Fruit fly (Drosophila melanogaster) whole organism, embryonic: ENCODE measurements around the gene UbcE2M.
A peak's percentile ranks its signal among the peaks of the same experiment; 100 is the strongest.

Experiments used
- Bdp1 ChIP-seq: fragments of 200-800 bp; sonication (Bioruptor generic); optimal IDR thresholded peaks from 3 replicates; lab custom pipeline; 2016; ENCODE audit warnings: missing biosample characterization, missing genetic modification characterization
- Bgb ChIP-seq: fragments of 200-800 bp; sonication (Bioruptor generic); IDR thresholded peaks from 2 replicates; pipeline ENCODE4 v1.3.6; 2022; ENCODE audit warnings: missing biosample characterization, missing genetic modification characterization; ENCODE audit not compliant: partially characterized antibody
- CG10321 ChIP-seq: fragments of 200-800 bp; sonication (Bioruptor generic); IDR thresholded peaks from 2 replicates; pipeline ENCODE4 v1.3.6; 2022; ENCODE audit warnings: missing biosample characterization, missing genetic modification characterization
- CG12155 ChIP-seq: fragments of 200-800 bp; sonication (Bioruptor generic); optimal IDR thresholded peaks from 3 replicates; lab custom pipeline; 2016; ENCODE audit warnings: missing biosample characterization, missing genetic modification characterization
- CG13287 ChIP-seq: fragments of 200-800 bp; sonication (Bioruptor generic); IDR thresholded peaks from 2 replicates; pipeline ENCODE4 v1.3.6; 2022; ENCODE audit warnings: missing biosample characterization, missing genetic modification characterization; ENCODE audit not compliant: partially characterized antibody
- CG1603 ChIP-seq: fragments of 200-800 bp; sonication (Bioruptor generic); optimal IDR thresholded peaks from 2 replicates; lab custom pipeline; 2019; ENCODE audit warnings: missing biosample characterization, mild to moderate bottlenecking, missing genetic modification characterization, moderate library complexity
- CG1647 ChIP-seq: fragments of 200-800 bp; sonication (Bioruptor generic); optimal IDR thresholded peaks from 3 replicates; lab custom pipeline; 2016; ENCODE audit warnings: missing biosample characterization, missing genetic modification characterization
- CG3281 ChIP-seq: fragments of 200-800 bp; sonication (Bioruptor generic); optimal IDR thresholded peaks from 3 replicates; lab custom pipeline; 2017; ENCODE audit warnings: missing biosample characterization, mild to moderate bottlenecking, missing genetic modification characterization
- CG34376 ChIP-seq: fragments of 200-800 bp; sonication (Bioruptor generic); optimal IDR thresholded peaks from 2 replicates; lab custom pipeline; 2018; ENCODE audit warnings: missing biosample characterization, mild to moderate bottlenecking, missing genetic modification characterization
- CG4707 ChIP-seq: fragments of 200-800 bp; sonication (Bioruptor generic); optimal IDR thresholded peaks from 2 replicates; lab custom pipeline; 2018; ENCODE audit warnings: missing biosample characterization, mild to moderate bottlenecking, missing genetic modification characterization, moderate library complexity
- CG4820 ChIP-seq: fragments of 200-800 bp; sonication (Bioruptor generic); optimal IDR thresholded peaks from 3 replicates; lab custom pipeline; 2016; ENCODE audit warnings: missing biosample characterization, missing genetic modification characterization
- CG7556 ChIP-seq: fragments of 200-800 bp; sonication (Bioruptor generic); optimal IDR thresholded peaks from 2 replicates; lab custom pipeline; 2017; ENCODE audit warnings: missing biosample characterization, mild to moderate bottlenecking, missing genetic modification characterization
- CG7963 ChIP-seq: fragments of 200-800 bp; sonication (Bioruptor generic); IDR thresholded peaks from 3 replicates; pipeline ENCODE4 v1.3.6; 2022; ENCODE audit warnings: missing biosample characterization, missing genetic modification characterization; ENCODE audit not compliant: partially characterized antibody
- CG7987 ChIP-seq: fragments of 200-800 bp; sonication (Bioruptor generic); optimal IDR thresholded peaks from 2 replicates; lab custom pipeline; 2018; ENCODE audit warnings: missing biosample characterization, mild to moderate bottlenecking, missing genetic modification characterization, moderate library complexity
- CG9215 ChIP-seq: fragments of 200-800 bp; sonication (Bioruptor generic); IDR thresholded peaks from 2 replicates; pipeline ENCODE4 v1.3.6; 2022; ENCODE audit warnings: missing biosample characterization, missing genetic modification characterization
- CG9876 ChIP-seq: fragments of 200-800 bp; sonication (Bioruptor generic); optimal IDR thresholded peaks from 2 replicates; lab custom pipeline; 2016; ENCODE audit warnings: missing biosample characterization, missing genetic modification characterization
- Chrac-16 ChIP-seq: fragments of 200-800 bp; sonication (Bioruptor generic); optimal IDR thresholded peaks from 3 replicates; lab custom pipeline; 2016; ENCODE audit warnings: missing biosample characterization, missing genetic modification characterization
- Doc3 ChIP-seq: fragments of 200-800 bp; sonication (Bioruptor generic); IDR thresholded peaks from 3 replicates; pipeline ENCODE4 v1.3.6; 2022; ENCODE audit warnings: missing biosample characterization, missing genetic modification characterization; ENCODE audit not compliant: partially characterized antibody
- E2f2 ChIP-seq: fragments of 200-800 bp; sonication (Bioruptor generic); IDR thresholded peaks from 2 replicates; pipeline ENCODE4 v1.3.6; 2022; ENCODE audit warnings: missing biosample characterization, missing genetic modification characterization
- Ets97D ChIP-seq: fragments of 200-800 bp; sonication (Bioruptor generic); optimal IDR thresholded peaks from 3 replicates; lab custom pipeline; 2016; ENCODE audit warnings: missing biosample characterization, missing genetic modification characterization
- GATAe ChIP-seq: fragments of 200-800 bp; sonication (Bioruptor generic); conservative IDR thresholded peaks from 2 replicates; pipeline ENCODE4 v1.3.6; 2022; ENCODE audit warnings: missing biosample characterization, missing genetic modification characterization
- HmgZ ChIP-seq: fragments of 200-800 bp; sonication (Bioruptor generic); optimal IDR thresholded peaks from 2 replicates; lab custom pipeline; 2018; ENCODE audit warnings: missing biosample characterization, mild to moderate bottlenecking, missing genetic modification characterization
- MBD-R2 ChIP-seq: fragments of 200-800 bp; sonication (Bioruptor generic); IDR thresholded peaks from 2 replicates; pipeline ENCODE4 v1.3.6; 2022; ENCODE audit warnings: missing biosample characterization, missing genetic modification characterization
- Max ChIP-seq: fragments of 200-800 bp; sonication (Bioruptor generic); optimal IDR thresholded peaks from 2 replicates; lab custom pipeline; 2016; ENCODE audit warnings: missing biosample characterization, mild to moderate bottlenecking, missing genetic modification characterization
- Opbp ChIP-seq: fragments of 200-800 bp; sonication (Bioruptor generic); IDR thresholded peaks from 3 replicates; pipeline ENCODE4 v1.3.6; 2022; ENCODE audit warnings: missing biosample characterization, missing genetic modification characterization; ENCODE audit not compliant: partially characterized antibody
- Scr ChIP-seq: fragments of 200-800 bp; sonication (Bioruptor generic); IDR thresholded peaks from 2 replicates; pipeline ENCODE4 v1.3.6; 2022; ENCODE audit warnings: missing biosample characterization, missing genetic modification characterization; ENCODE audit not compliant: partially characterized antibody
- Sry-δ ChIP-seq: fragments of 200-800 bp; sonication (Bioruptor generic); optimal IDR thresholded peaks from 2 replicates; lab custom pipeline; 2016; ENCODE audit warnings: missing biosample characterization, missing genetic modification characterization
- Tbp ChIP-seq: fragments of >200 bp; optimal IDR thresholded peaks from 2 replicates; lab custom pipeline; 2018; ENCODE audit warnings: missing biosample characterization, missing genetic modification characterization
- ato ChIP-seq: fragments of 200-800 bp; sonication (Bioruptor generic); IDR thresholded peaks from 2 replicates; pipeline ENCODE4 v1.3.6; 2022; ENCODE audit warnings: missing biosample characterization, missing genetic modification characterization; ENCODE audit not compliant: partially characterized antibody
- bigmax ChIP-seq: fragments of 200-800 bp; sonication (Bioruptor generic); optimal IDR thresholded peaks from 2 replicates; lab custom pipeline; 2018; ENCODE audit warnings: missing biosample characterization, mild to moderate bottlenecking, missing genetic modification characterization
- danr ChIP-seq: fragments of 200-800 bp; sonication (Bioruptor generic); IDR thresholded peaks from 2 replicates; pipeline ENCODE4 v1.3.6; 2022; ENCODE audit warnings: missing biosample characterization, missing genetic modification characterization
- dati ChIP-seq: fragments of 200-800 bp; sonication (Bioruptor generic); IDR thresholded peaks from 2 replicates; pipeline ENCODE4 v1.3.6; 2022; ENCODE audit warnings: missing biosample characterization, missing genetic modification characterization
- grau ChIP-seq: fragments of 200-800 bp; optimal IDR thresholded peaks from 3 replicates; lab custom pipeline; 2019; ENCODE audit warnings: missing biosample characterization, mild to moderate bottlenecking, missing genetic modification characterization, moderate library complexity
- klu ChIP-seq: fragments of 200-800 bp; sonication (Bioruptor generic); IDR thresholded peaks from 2 replicates; pipeline ENCODE4 v1.3.6; 2022; ENCODE audit warnings: missing biosample characterization, missing genetic modification characterization
- knrl ChIP-seq: fragments of 200-800 bp; sonication (Bioruptor generic); IDR thresholded peaks from 3 replicates; pipeline ENCODE4 v1.3.6; 2022; ENCODE audit warnings: missing biosample characterization, missing genetic modification characterization; ENCODE audit not compliant: partially characterized antibody
- mam ChIP-seq: fragments of 200-800 bp; sonication (Bioruptor generic); optimal IDR thresholded peaks from 3 replicates; lab custom pipeline; 2016; ENCODE audit warnings: missing biosample characterization, missing genetic modification characterization
- nau ChIP-seq: fragments of 200-800 bp; sonication (Bioruptor generic); optimal IDR thresholded peaks from 3 replicates; lab custom pipeline; 2017; ENCODE audit warnings: missing biosample characterization, mild to moderate bottlenecking, missing genetic modification characterization, missing genetic modification reagents
- slbo ChIP-seq: fragments of 200-800 bp; sonication (Bioruptor generic); IDR thresholded peaks from 2 replicates; pipeline ENCODE4 v1.3.6; 2022; ENCODE audit warnings: missing biosample characterization, missing genetic modification characterization
- sna ChIP-seq: fragments of 200-800 bp; sonication (Bioruptor generic); IDR thresholded peaks from 2 replicates; pipeline ENCODE4 v1.3.6; 2022; ENCODE audit warnings: missing biosample characterization, missing genetic modification characterization; ENCODE audit not compliant: partially characterized antibody
- stwl ChIP-seq: fragments of 200-800 bp; sonication (Bioruptor generic); optimal IDR thresholded peaks from 3 replicates; lab custom pipeline; 2018; ENCODE audit warnings: missing biosample characterization, mild to moderate bottlenecking, missing genetic modification characterization, moderate library complexity
- sug ChIP-seq: fragments of 200-800 bp; optimal IDR thresholded peaks from 2 replicates; lab custom pipeline; 2019; ENCODE audit warnings: missing biosample characterization, mild to moderate bottlenecking, missing genetic modification characterization, moderate library complexity
- tap ChIP-seq: fragments of 200-800 bp; optimal IDR thresholded peaks from 3 replicates; lab custom pipeline; 2019; ENCODE audit warnings: missing biosample characterization, mild to moderate bottlenecking, missing genetic modification characterization, moderate library complexity
- unc-4 ChIP-seq: fragments of 200-800 bp; sonication (Bioruptor generic); IDR thresholded peaks from 2 replicates; pipeline ENCODE4 v1.3.6; 2022; ENCODE audit warnings: missing biosample characterization, missing genetic modification characterization; ENCODE audit not compliant: partially characterized antibody
- vnd ChIP-seq: fragments of 200-800 bp; sonication (Bioruptor generic); IDR thresholded peaks from 3 replicates; pipeline ENCODE4 v1.3.6; 2022; ENCODE audit warnings: missing biosample characterization, missing genetic modification characterization; ENCODE audit not compliant: partially characterized antibody
- vvl ChIP-seq: fragments of 200-800 bp; sonication (Bioruptor generic); IDR thresholded peaks from 2 replicates; pipeline ENCODE4 v1.3.6; 2022; ENCODE audit warnings: missing biosample characterization, missing genetic modification characterization

The UbcE2M gene

DNA sequence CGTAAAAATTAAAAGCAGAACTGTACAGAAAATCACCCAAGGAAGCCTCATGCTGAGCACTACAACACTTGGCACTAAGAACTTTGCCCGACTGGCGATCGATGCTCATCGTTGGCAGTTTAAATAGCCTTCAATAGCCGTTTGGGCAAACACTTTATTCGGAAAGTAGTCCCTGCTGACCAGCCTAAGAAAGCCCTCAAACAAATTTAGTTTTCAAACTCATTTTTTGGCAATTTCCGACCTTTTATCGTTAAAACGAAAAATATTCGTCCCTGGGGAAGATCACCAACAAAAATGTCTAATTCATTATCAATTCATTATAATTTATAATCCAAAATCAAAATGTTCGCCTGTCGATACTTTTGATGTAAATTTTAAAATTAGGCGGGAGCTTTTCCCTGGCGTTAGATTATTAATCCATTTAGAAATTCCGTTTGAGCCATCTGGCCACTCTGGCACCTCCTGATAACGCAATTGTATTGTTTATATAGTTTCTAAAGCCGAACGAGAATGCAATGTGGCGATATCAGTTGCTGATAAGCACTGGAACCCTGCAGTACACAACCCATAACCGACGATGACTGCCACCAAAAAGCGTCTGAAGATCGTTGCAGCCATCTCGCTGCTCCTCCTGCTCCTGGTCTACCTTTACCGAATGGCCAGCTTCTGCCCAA is 17.2 kb downstream of the UbcE2M start, which contains the start of the genes mthl7 and Uxs (continued):
- TF ChIP-seq MBD-R2 (GFP tag; lab: Robert Waterston, UW) (peak; percentile 75), Max (GFP tag; lab: Kevin White, UChicago) (no peak), CG7963 (GFP tag; lab: Robert Waterston, UW) (0 out of 3 replicates have a peak, but pooled peaks have one; percentile 29), HmgZ (peak; percentile 9), mam (no peak), GATAe (GFP tag; lab: Robert Waterston, UW) (peak; percentile 72), Tbp (GFP tag; lab: Kevin White, UChicago) (no peak), Ets97D (peak; percentile 16), stwl (tag; lab: Kevin White, UChicago) (peak; percentile 4), CG34376 (GFP tag; lab: Kevin White, UChicago) (peak; percentile 1), tap (tag; lab: Kevin White, UChicago) (no peak), Doc3 (GFP tag; lab: Robert Waterston, UW) (0 out of 3 replicates have a peak, but pooled peaks have one; percentile 46), sna (GFP tag; lab: Robert Waterston, UW) (peak; percentile 22; the same call in 1 of the 2 replicates), knrl (GFP tag; lab: Robert Waterston, UW) (peak; percentile 35; the same call in 1 of the 3 replicates), vvl (GFP tag; lab: Robert Waterston, UW) (0 out of 2 replicates have a peak, but pooled peaks have one; percentile 10), bigmax (GFP tag; lab: Kevin White, UChicago) (peak; percentile 55), Opbp (GFP tag; lab: Robert Waterston, UW) (0 out of 3 replicates have a peak, but pooled peaks have one; percentile 26), unc-4 (GFP tag; lab: Robert Waterston, UW) (peak; percentile 58), sug (tag; lab: Kevin White, UChicago) (peak; percentile 4), CG4820 (GFP tag; lab: Kevin White, UChicago) (no peak), nau (GFP tag; lab: Kevin White, UChicago) (no peak), CG9215 (GFP tag; lab: Robert Waterston, UW) (no peak), vnd (GFP tag; lab: Robert Waterston, UW) (no peak), ato (GFP tag; lab: Robert Waterston, UW) (no peak), Bgb (GFP tag; lab: Robert Waterston, UW) (peak; percentile 40; the same call in 1 of the 2 replicates), CG9876 (GFP tag; lab: Kevin White, UChicago) (no peak), grau (peak; percentile 15), CG7556 (GFP tag; lab: Kevin White, UChicago) (no peak), dati (no peak), Scr (GFP tag; lab: Robert Waterston, UW) (peak; percentile 50), CG1647 (GFP tag; lab: Kevin White, UChicago) (no peak), CG10321 (no peak), danr (GFP tag; lab: Robert Waterston, UW) (no peak), CG4707 (GFP tag; lab: Kevin White, UChicago) (no peak), CG13287 (GFP tag; lab: Robert Waterston, UW) (peak; percentile 67), CG3281 (GFP tag; lab: Kevin White, UChicago) (no peak), Chrac-16 (GFP tag; lab: Kevin White, UChicago) (no peak), slbo (no peak), CG1603 (tag; lab: Kevin White, UChicago) (peak; percentile 47), CG7987 (no peak), Sry-δ (GFP tag; lab: Kevin White, UChicago) (peak; percentile 24), CG12155 (GFP tag; lab: Kevin White, UChicago) (no peak), Bdp1 (GFP tag; lab: Kevin White, UChicago) (no peak), E2f2 (GFP tag; lab: Robert Waterston, UW) (peak; percentile 95), klu (GFP tag; lab: Robert Waterston, UW) (no peak)
